Fruit fly (Drosophila melanogaster) whole organism, adult: ENCODE data around the gene Ccz1.

Source experiments
- CG1620 ChIP-seq: fragments of 200-800 bp; sonication (Bioruptor generic); optimal IDR thresholded peaks from 2 replicates; lab custom pipeline; 2016; ENCODE audit warnings: missing biosample characterization, missing genetic modification characterization
- CG33017 ChIP-seq: fragments of 200-800 bp; sonication (Bioruptor generic); optimal IDR thresholded peaks from 2 replicates; lab custom pipeline; 2018; ENCODE audit warnings: missing biosample characterization, mild to moderate bottlenecking, missing genetic modification characterization, moderate library complexity
- CG5204 ChIP-seq: fragments of 200-800 bp; sonication (Bioruptor generic); optimal IDR thresholded peaks from 2 replicates; lab custom pipeline; 2016; ENCODE audit warnings: missing biosample characterization, missing genetic modification characterization
- Mnt ChIP-seq: fragments of 200-800 bp; sonication (Bioruptor generic); optimal IDR thresholded peaks from 2 replicates; lab custom pipeline; 2016; ENCODE audit warnings: missing biosample characterization, mild to moderate bottlenecking, missing genetic modification characterization
- toe ChIP-seq: fragments of 200-800 bp; sonication (Bioruptor generic); optimal IDR thresholded peaks from 2 replicates; lab custom pipeline; 2016; ENCODE audit warnings: missing biosample characterization, missing genetic modification characterization

DNA sequence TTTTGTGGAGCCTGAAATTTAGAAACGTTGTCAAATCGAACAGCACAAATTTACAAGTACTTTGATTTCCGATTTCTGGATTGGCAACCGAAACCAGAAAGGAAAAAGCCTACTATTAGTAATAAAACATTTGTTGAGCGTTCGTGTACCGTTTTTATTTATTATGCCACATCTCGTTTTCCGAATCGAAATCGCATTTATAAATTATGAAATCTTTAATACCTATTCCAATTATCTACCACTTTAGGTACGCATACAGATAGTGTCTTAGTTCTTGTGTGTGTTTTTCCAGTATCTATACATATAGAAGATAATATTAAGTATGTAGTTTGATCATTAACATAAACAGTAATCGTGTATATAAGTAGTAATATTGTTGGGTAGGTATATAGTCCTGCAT is 10.9 kb upstream of the Ccz1 start, which contains the start of gene mge:
- TF ChIP-seq toe (GFP tag; lab: Kevin White, UChicago): no peak
- no peak for TF ChIP-seq CG33017 (tag; lab: Kevin White, UChicago)
- no peak for TF ChIP-seq CG5204 (GFP tag; lab: Kevin White, UChicago)
- no peak for TF ChIP-seq CG1620 (GFP tag; lab: Kevin White, UChicago)
- TF ChIP-seq Mnt: no peak
